Fruit fly (Drosophila melanogaster) Kc167 (cell line): ENCODE measurements around the gene CG32243.

Experiments used
- h ChIP-seq: fragments of >200 bp; optimal IDR thresholded peaks from 3 replicates; lab custom pipeline; 2018; ENCODE audit warnings: missing external identifiers
- psq ChIP-seq: fragments of >200 bp; optimal IDR thresholded peaks from 2 replicates; lab custom pipeline; 2017; ENCODE audit warnings: missing external identifiers

dm6 chr3L:4548380-4548779, 7.3 kb upstream of the CG32243 start:
- no peak for TF ChIP-seq h (lab: Kevin White, UChicago)
- no peak for TF ChIP-seq psq (lab: Kevin White, UChicago)
